Fruit fly (Drosophila melanogaster): ENCODE results near the gene pie.

pie gene

DNA sequence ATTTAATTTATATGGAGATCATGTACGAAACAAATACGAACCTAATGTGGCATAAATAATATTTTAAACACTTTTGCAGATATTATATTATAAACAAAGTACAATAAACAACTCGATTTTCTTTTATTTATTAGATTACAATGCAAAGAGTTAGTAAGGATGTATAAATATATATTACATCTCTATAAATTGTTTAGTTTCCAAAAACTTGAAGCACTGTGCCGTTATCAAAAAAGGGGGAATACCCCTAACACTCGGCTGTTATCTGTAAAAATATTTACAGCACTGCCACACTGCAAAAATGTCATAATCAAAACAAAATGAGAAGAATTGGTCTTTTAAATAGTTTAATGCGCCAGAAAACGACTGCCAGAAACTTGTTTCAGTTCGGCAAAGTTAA lies 5.9 kb upstream of the pie start, which contains the start of gene CG5188 (continued):
- TF ChIP-seq crp (GFP tag; optimal IDR thresholded peaks at IDR 0.05) (peak in 1 of 2 experiments; percentile 5), zen2 (GFP tag; IDR thresholded peaks at IDR 0.05; ENCODE audit: partially characterized antibody) (peak; percentile 11; the same call in 2 of the 3 replicates), nerfin-2 (GFP tag; IDR thresholded peaks at IDR 0.05; ENCODE audit: partially characterized antibody) (no peak), CG1024 (GFP tag; IDR thresholded peaks at IDR 0.05) (0 out of 2 replicates have a peak, but pooled peaks have one; percentile 44), YL-1 (GFP tag; optimal IDR thresholded peaks at IDR 0.05) (peak; percentile 82), Ets65A (GFP tag) (no peak), Aef1 (GFP tag; IDR thresholded peaks at IDR 0.05) (peak; percentile 45; the same call in 1 of the 3 replicates), CG34422 (GFP tag; IDR thresholded peaks at IDR 0.05) (peak; percentile 63; the same call in 2 of the 3 replicates), Oli (tag; optimal IDR thresholded peaks at IDR 0.05) (peak; percentile 19)

DNA sequence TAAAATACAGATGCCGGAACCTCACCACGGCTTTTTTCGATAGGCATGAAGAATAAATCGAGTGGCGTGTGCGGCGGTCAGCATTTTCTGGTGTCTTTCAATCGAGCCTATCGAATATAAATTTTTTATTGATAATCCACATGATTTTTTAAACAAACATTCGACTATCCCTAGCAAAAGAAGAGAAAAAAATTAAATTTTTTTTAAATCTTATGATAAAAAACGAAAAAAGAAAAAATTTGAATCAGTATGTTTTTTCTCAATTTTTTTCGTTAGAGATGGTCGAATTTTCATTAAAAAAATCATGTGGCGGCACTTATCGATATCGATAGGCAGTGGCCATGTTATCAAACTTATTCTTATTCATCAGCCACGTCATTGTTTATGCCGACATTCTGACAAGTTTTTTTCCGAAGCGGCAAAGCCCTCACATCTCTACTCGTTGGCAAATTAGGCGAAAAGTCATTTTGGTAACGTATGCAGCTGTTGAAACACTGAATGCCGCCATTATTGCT lies 4.0 kb upstream of the pie start, which contains the start of the genes SmB and KdelR:
Gene SmB, minus strand, starts transcription at position 94 of the 515 bp plus-strand sequence.
Gene KdelR, plus strand, starts transcription at position 354 of the 515 bp plus-strand sequence.
- TF ChIP-seq Dad (GFP tag; optimal IDR thresholded peaks at IDR 0.05) (peak; percentile 4), CG3407 (GFP tag; optimal IDR thresholded peaks at IDR 0.05) (no peak), run (tag; optimal IDR thresholded peaks at IDR 0.05) (no peak), CG17361 (GFP tag; IDR thresholded peaks at IDR 0.05) (peak; percentile 60; the same call in 2 of the 3 replicates), Dp (GFP tag; optimal IDR thresholded peaks at IDR 0.05) (peak; percentile 55), so (GFP tag; IDR thresholded peaks at IDR 0.05) (no peak), danr (GFP tag; IDR thresholded peaks at IDR 0.05) (no peak), NFAT (GFP tag; IDR thresholded peaks at IDR 0.05) (no peak), CG17829 (tag; optimal IDR thresholded peaks at IDR 0.05) (peak; percentile 65), CG11696 (GFP tag; IDR thresholded peaks at IDR 0.05) (no peak), pita (GFP tag; optimal IDR thresholded peaks at IDR 0.05) (no peak), aop (GFP tag; IDR thresholded peaks at IDR 0.05) (no peak), da (GFP tag; optimal IDR thresholded peaks at IDR 0.05) (no peak), CG9215 (GFP tag; IDR thresholded peaks at IDR 0.05) (no peak), h (optimal IDR thresholded peaks at IDR 0.05) (no peak), eyg (GFP tag; optimal IDR thresholded peaks at IDR 0.05) (no peak), CG8089 (GFP tag; optimal IDR thresholded peaks at IDR 0.05) (no peak), CG17612 (GFP tag; IDR thresholded peaks at IDR 0.05) (no peak), eve (GFP tag; optimal IDR thresholded peaks at IDR 0.05) (no peak), CG13287 (GFP tag; IDR thresholded peaks at IDR 0.05; ENCODE audit: partially characterized antibody) (peak; percentile 92), Pdp1 (GFP tag; optimal IDR thresholded peaks at IDR 0.05) (no peak), NC2α (GFP tag; optimal IDR thresholded peaks at IDR 0.05) (no peak), CG7372 (GFP tag; IDR thresholded peaks at IDR 0.05) (no peak), CG8924 (tag; optimal IDR thresholded peaks at IDR 0.05) (peak; percentile 69), CG10147 (GFP tag; optimal IDR thresholded peaks at IDR 0.05) (no peak), repo (GFP tag; optimal IDR thresholded peaks at IDR 0.05) (no peak), insv (GFP tag; optimal IDR thresholded peaks at IDR 0.05) (no peak), Dbx (GFP tag; IDR thresholded peaks at IDR 0.05) (no peak), CG4328 (GFP tag; optimal IDR thresholded peaks at IDR 0.05) (no peak), wdn (GFP tag; IDR thresholded peaks at IDR 0.05) (no peak), CG12942 (GFP tag; optimal IDR thresholded peaks at IDR 0.05) (no peak), HmgZ (tag; optimal IDR thresholded peaks at IDR 0.05) (no peak), H15 (GFP tag; IDR thresholded peaks at IDR 0.05) (no peak), CG6854 (GFP tag; optimal IDR thresholded peaks at IDR 0.05) (no peak), Awh (GFP tag; IDR thresholded peaks at IDR 0.05) (no peak), slp2 (GFP tag; optimal IDR thresholded peaks at IDR 0.05) (no peak), CG3163 (GFP tag; optimal IDR thresholded peaks at IDR 0.05) (no peak), sima (GFP tag; optimal IDR thresholded peaks at IDR 0.05) (no peak), chif (GFP tag; optimal IDR thresholded peaks at IDR 0.05) (no peak), ase (GFP tag; IDR thresholded peaks at IDR 0.05) (no peak), ind (GFP tag; optimal IDR thresholded peaks at IDR 0.05) (no peak), mam (GFP tag; optimal IDR thresholded peaks at IDR 0.05) (no peak)
